Fruit fly (Drosophila melanogaster): ENCODE results near the gene CG1910.

Gene CG1910

dm6 chr3R:31765145-31765544, 17.7 kb downstream of the CG1910 start:
- no peak for TF ChIP-seq noc (tag; optimal IDR thresholded peaks at IDR 0.05)

DNA sequence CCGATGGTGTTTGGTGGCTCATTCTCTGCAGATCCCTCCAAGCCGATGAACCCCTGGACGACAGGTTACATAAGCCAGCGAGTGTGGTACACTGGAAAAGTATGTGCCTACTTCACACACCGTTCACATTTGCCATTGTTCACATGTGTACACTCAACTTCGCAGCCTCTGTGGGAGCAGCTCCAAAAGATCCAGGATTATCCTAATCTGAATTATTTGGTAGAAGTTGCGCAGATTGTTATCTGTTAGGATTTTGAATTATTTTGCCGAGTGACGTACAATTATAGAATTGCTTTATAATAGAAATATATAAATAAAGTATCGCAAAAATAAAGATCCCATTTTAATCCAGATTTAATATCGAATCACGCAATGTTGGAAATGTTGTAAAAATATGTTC, 20.1 kb downstream of the CG1910 start:
- TF ChIP-seq noc (tag; optimal IDR thresholded peaks at IDR 0.05), result no peak

DNA sequence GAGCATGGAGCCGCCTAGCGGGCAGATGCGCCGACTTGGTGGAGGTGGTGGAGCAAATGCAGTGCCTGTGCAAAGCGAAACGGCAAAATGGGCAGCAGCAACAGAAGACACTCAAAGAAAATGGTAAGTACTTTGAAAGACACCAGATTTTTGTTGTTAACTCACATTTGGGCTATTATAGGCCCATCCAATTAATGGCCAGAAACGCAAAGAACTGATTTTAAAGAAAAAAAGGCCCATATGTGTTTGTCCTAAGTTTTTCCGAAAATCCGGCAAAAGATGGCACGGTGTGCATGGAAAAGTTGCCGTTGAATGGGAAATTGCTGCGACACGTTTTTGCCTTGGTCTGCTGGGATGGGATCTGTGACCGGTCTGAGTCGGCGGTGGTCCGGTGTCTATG, 20.8 kb downstream of the CG1910 start:
- no peak for TF ChIP-seq noc (tag; optimal IDR thresholded peaks at IDR 0.05)

dm6 chr3R:31771790-31772576, 24.5 kb downstream of the CG1910 start, which contains the start of the genes betaGlu and sip3:
Gene betaGlu (minus strand): TSS chr3R:31771848.
Gene sip3 (plus strand): TSS chr3R:31772219.
- TF ChIP-seq noc (tag; optimal IDR thresholded peaks at IDR 0.05), result no peak

- TF ChIP-seq noc (tag; optimal IDR thresholded peaks at IDR 0.05), result peak; percentile 66
Observed at dm6 chr3R:31776583-31777362, 29.3 kb downstream of the CG1910 start, which contains the start of the genes CG2126 and faf. Gene CG2126 (minus strand): TSS chr3R:31776652. Gene faf (plus strand): TSS chr3R:31777020.

DNA sequence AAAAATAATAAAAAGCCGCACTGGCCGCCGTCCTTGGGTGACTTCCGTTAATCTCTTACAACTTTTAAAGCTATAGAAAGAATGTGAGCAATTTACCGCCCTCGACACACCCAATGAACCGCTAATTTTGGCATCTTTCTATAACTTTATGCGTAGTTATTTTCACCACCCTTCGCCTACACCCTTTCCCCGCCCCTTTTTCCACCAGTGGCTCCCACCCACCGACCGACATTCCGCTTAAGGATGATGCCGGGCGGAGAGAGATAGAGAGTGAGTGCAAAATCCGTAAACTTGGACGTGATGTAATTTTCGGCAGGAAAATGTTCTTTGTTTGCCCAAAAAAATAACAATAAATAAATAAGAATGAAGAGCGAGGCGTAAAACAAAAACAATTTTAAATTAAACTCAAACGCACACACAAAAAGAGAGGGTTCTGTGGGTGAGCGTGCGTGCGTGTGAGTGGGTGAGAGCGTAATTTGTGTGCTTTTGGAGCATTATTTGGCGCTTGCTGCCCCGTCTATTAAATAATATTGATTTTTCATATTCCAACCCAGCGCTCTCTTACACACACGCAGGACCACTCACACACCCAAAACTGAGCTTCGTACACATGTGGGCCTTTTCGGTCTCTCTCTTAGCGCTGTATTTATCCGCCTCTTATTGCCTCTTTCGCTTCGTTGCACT, 30.2 kb downstream of the CG1910 start:
- no peak for TF ChIP-seq noc (tag; optimal IDR thresholded peaks at IDR 0.05)

- no peak for TF ChIP-seq noc (tag; optimal IDR thresholded peaks at IDR 0.05)
Observed at dm6 chr3R:31793664-31794417, 46.4 kb downstream of the CG1910 start, which contains the start of the genes Mccc1 and Acf. Gene Mccc1 (minus strand): TSS chr3R:31793907. Gene Acf (plus strand): TSS chr3R:31793981.

DNA sequence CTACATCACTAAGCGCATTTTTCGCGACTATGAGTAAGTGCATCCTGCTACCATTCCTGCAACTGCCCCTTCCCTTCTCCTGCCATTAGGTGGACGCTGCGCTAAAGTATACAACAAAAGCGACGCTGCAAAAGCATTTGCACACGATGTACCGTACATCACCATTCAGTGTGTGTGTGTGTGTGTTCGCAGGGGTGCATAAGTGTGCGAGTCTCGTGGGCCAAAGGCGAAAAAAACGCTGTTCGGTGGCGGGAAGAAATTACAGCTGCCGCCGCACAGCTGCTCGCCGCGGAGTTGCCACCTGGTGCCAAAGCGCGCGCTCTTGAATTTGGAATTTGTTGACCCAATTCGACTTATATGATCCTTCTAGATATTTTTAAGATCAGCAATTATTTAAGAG, 47.0 kb downstream of the CG1910 start:
- no peak for TF ChIP-seq noc (tag; optimal IDR thresholded peaks at IDR 0.05)

dm6 chr3R:31800663-31801062, 53.2 kb downstream of the CG1910 start, which contains the start of gene Ir100a:
Gene Ir100a (plus strand): TSS chr3R:31800963.
- TF ChIP-seq noc (tag; optimal IDR thresholded peaks at IDR 0.05), result no peak

Data from whole organism, larva.